Worm (Caenorhabditis elegans) whole organism, L3 larva: Measurements from ENCODE around the gene lgc-39.

Experiments
- R02D3.7 ChIP-seq: fragments of 150-350 bp; optimal IDR thresholded peaks from 2 replicates; lab custom pipeline; 2014; ENCODE audit warnings: missing biosample characterization, missing genetic modification characterization
- ZK546.5 ChIP-seq: sonication (generic microtip); optimal IDR thresholded peaks from 2 replicates; lab custom pipeline; 2017; ENCODE audit warnings: missing biosample characterization, missing genetic modification characterization
- ama-1 ChIP-seq: fragments of 150-350 bp; optimal IDR thresholded peaks from 2 replicates; lab custom pipeline; 2018
- ceh-28 ChIP-seq: fragments of 150-350 bp; optimal IDR thresholded peaks from 2 replicates; lab custom pipeline; 2014; ENCODE audit warnings: missing biosample characterization, missing genetic modification reagents, missing genetic modification characterization
- ceh-82 ChIP-seq: fragments of 150-350 bp; optimal IDR thresholded peaks from 2 replicates; lab custom pipeline; 2014; ENCODE audit warnings: missing biosample characterization, missing genetic modification characterization
- egl-27 ChIP-seq: sonication (generic microtip); optimal IDR thresholded peaks from 4 replicates; lab custom pipeline; 2017; ENCODE audit warnings: missing biosample characterization, missing genetic modification reagents, missing genetic modification characterization
- egl-5 ChIP-seq: fragments of 150-350 bp; optimal IDR thresholded peaks from 2 replicates; lab custom pipeline; 2017; ENCODE audit warnings: missing biosample characterization, missing genetic modification reagents, missing genetic modification characterization, inconsistent platforms
- elt-1 ChIP-seq: fragments of 150-350 bp; optimal IDR thresholded peaks from 2 replicates; lab custom pipeline; 2014; ENCODE audit warnings: missing biosample characterization, missing genetic modification characterization
- elt-2 ChIP-seq: sonication (generic microtip); optimal IDR thresholded peaks from 2 replicates; lab custom pipeline; 2016; ENCODE audit warnings: missing genetic modification reagents, mild to moderate bottlenecking, missing genetic modification characterization, missing compliant biosample characterization
- elt-3 ChIP-seq, 3 experiments: fragments of 150-350 bp in 1 of 3; sonication (generic microtip) in 2 of 3; optimal IDR thresholded peaks; 2 replicates in 2 of 3; 4 replicates in 1 of 3; lab custom pipeline; 2014 to 2017; ENCODE audit warnings: missing biosample characterization in 3 of 3, missing genetic modification characterization in 3 of 3
- eor-1 ChIP-seq, 2 experiments: fragments of 150-350 bp; optimal IDR thresholded peaks; 2 replicates each; lab custom pipeline; 2014 to 2018; ENCODE audit warnings: missing biosample characterization in 2 of 2, missing genetic modification characterization in 2 of 2
- fkh-2 ChIP-seq: fragments of 150-350 bp; optimal IDR thresholded peaks from 2 replicates; lab custom pipeline; 2014; ENCODE audit warnings: missing biosample characterization, missing genetic modification reagents, missing genetic modification characterization
- fos-1 ChIP-seq: fragments of 150-350 bp; optimal IDR thresholded peaks from 2 replicates; lab custom pipeline; 2014; ENCODE audit warnings: missing biosample characterization, missing genetic modification characterization
- jun-1 ChIP-seq: fragments of 150-350 bp; optimal IDR thresholded peaks from 2 replicates; lab custom pipeline; 2014; ENCODE audit warnings: missing biosample characterization, missing genetic modification reagents, missing genetic modification characterization
- lin-39 ChIP-seq: fragments of 150-350 bp; optimal IDR thresholded peaks from 2 replicates; lab custom pipeline; 2018; ENCODE audit warnings: missing biosample characterization, missing genetic modification reagents, missing genetic modification characterization
- lsy-12 ChIP-seq: sonication (generic microtip); optimal IDR thresholded peaks from 2 replicates; lab custom pipeline; 2016; ENCODE audit warnings: mild to moderate bottlenecking, missing genetic modification characterization, missing compliant biosample characterization
- nfya-1 ChIP-seq: sonication (generic microtip); optimal IDR thresholded peaks from 2 replicates; lab custom pipeline; 2017; ENCODE audit warnings: missing genetic modification characterization, mild to moderate bottlenecking, missing compliant biosample characterization, antibody characterized with exemption, moderate library complexity; ENCODE audit not compliant: insufficient read depth
- nhr-11 ChIP-seq: fragments of 150-350 bp; optimal IDR thresholded peaks from 2 replicates; lab custom pipeline; 2014; ENCODE audit warnings: missing biosample characterization, missing genetic modification characterization
- nhr-12 ChIP-seq: fragments of 150-350 bp; optimal IDR thresholded peaks from 2 replicates; lab custom pipeline; 2014; ENCODE audit warnings: missing biosample characterization, missing genetic modification characterization
- nhr-23 ChIP-seq: fragments of 150-350 bp; optimal IDR thresholded peaks from 2 replicates; lab custom pipeline; 2014; ENCODE audit warnings: missing biosample characterization, missing genetic modification reagents, missing genetic modification characterization
- nhr-25 ChIP-seq: sonication (generic microtip); optimal IDR thresholded peaks from 2 replicates; lab custom pipeline; 2017; ENCODE audit warnings: missing biosample characterization, missing genetic modification characterization
- nhr-28 ChIP-seq: fragments of 150-350 bp; optimal IDR thresholded peaks from 2 replicates; lab custom pipeline; 2014; ENCODE audit warnings: missing biosample characterization, missing genetic modification characterization
- nhr-43 ChIP-seq: sonication (generic microtip); optimal IDR thresholded peaks from 2 replicates; lab custom pipeline; 2016; ENCODE audit warnings: mild to moderate bottlenecking, missing genetic modification characterization, missing compliant biosample characterization; ENCODE audit not compliant: poor library complexity, severe bottlenecking
- nhr-76 ChIP-seq: fragments of 150-350 bp; sonication (generic microtip); optimal IDR thresholded peaks from 5 replicates; lab custom pipeline; 2014; ENCODE audit warnings: missing biosample characterization, missing genetic modification characterization
- nhr-77 ChIP-seq: fragments of 150-350 bp; optimal IDR thresholded peaks from 2 replicates; lab custom pipeline; 2014; ENCODE audit warnings: missing biosample characterization, missing genetic modification characterization
- pha-4 ChIP-seq: fragments of 150-350 bp; optimal IDR thresholded peaks from 2 replicates; lab custom pipeline; 2014; ENCODE audit warnings: missing biosample characterization, missing genetic modification reagents, missing genetic modification characterization
- pqm-1 ChIP-seq: fragments of 150-350 bp; optimal IDR thresholded peaks from 2 replicates; lab custom pipeline; 2017; ENCODE audit warnings: missing biosample characterization, missing genetic modification characterization, inconsistent platforms
- sea-2 ChIP-seq: fragments of 150-350 bp; sonication (generic microtip); optimal IDR thresholded peaks from 4 replicates; lab custom pipeline; 2014; ENCODE audit warnings: missing biosample characterization, missing genetic modification reagents, missing genetic modification characterization
- snpc-4 ChIP-seq: fragments of 150-350 bp; optimal IDR thresholded peaks from 2 replicates; lab custom pipeline; 2014; ENCODE audit warnings: missing biosample characterization, missing genetic modification characterization
- tbx-2 ChIP-seq: sonication (generic microtip); optimal IDR thresholded peaks from 2 replicates; lab custom pipeline; 2016; ENCODE audit warnings: mild to moderate bottlenecking, missing genetic modification characterization, missing compliant biosample characterization
- unc-62 ChIP-seq: fragments of 150-350 bp; sonication (generic microtip); optimal IDR thresholded peaks from 4 replicates; lab custom pipeline; 2014; ENCODE audit warnings: missing biosample characterization, missing genetic modification reagents, missing genetic modification characterization
- zag-1 ChIP-seq: fragments of 150-350 bp; optimal IDR thresholded peaks from 2 replicates; lab custom pipeline; 2014; ENCODE audit warnings: missing biosample characterization, missing genetic modification characterization

The lgc-39 gene

ce11 chrV:7140368-7140767 is 34.9 kb upstream of the lgc-39 start:
- TF ChIP-seq egl-27 (no peak), pqm-1 (tag; lab: Kevin White, UChicago) (peak; percentile 7)

- TF ChIP-seq nhr-43 (tag; lab: Kevin White, UChicago) (no peak), nhr-28 (no peak), nhr-12 (no peak), fos-1 (tag; lab: Kevin White, UChicago) (no peak), unc-62 (GFP tag; lab: Kevin White, UChicago) (no peak), ZK546.5 (tag; lab: Kevin White, UChicago) (no peak), ama-1 (no peak), jun-1 (tag; lab: Kevin White, UChicago) (no peak), elt-1 (no peak), elt-3 (tag; optimal IDR thresholded peaks at IDR 0.05; lab: Kevin White, UChicago) (no peak), sea-2 (GFP tag; lab: Kevin White, UChicago) (no peak), nfya-1 (tag; lab: Kevin White, UChicago) (no peak), snpc-4 (tag; lab: Kevin White, UChicago) (no peak), nhr-11 (no peak), fkh-2 (tag; lab: Kevin White, UChicago) (no peak), lin-39 (tag; lab: Kevin White, UChicago) (no peak), elt-2 (tag; lab: Kevin White, UChicago) (no peak), nhr-25 (no peak), ceh-82 (tag; lab: Kevin White, UChicago) (no peak)
These were observed 33.4 kb upstream of the lgc-39 start, which contains the start of gene ugt-40 for ce11 chrV:7141864-7142263. ugt-40 (minus strand) TSS chrV:7141964.

ce11 chrV:7142661-7143060 is 32.6 kb upstream of the lgc-39 start:
- TF ChIP-seq pqm-1 (tag; lab: Kevin White, UChicago): peak; percentile 46
- no peak for TF ChIP-seq sea-2 (GFP tag; lab: Kevin White, UChicago)
- TF ChIP-seq elt-2 (tag; lab: Kevin White, UChicago): peak; percentile 33
- TF ChIP-seq nhr-43 (tag; lab: Kevin White, UChicago): no peak
- TF ChIP-seq snpc-4 (tag; lab: Kevin White, UChicago): peak; percentile 68

ce11 chrV:7145250-7145850 is 30.0 kb upstream of the lgc-39 start, which contains the start of gene ugt-37:
ugt-37 (minus strand) TSS chrV:7145318.
- TF ChIP-seq ceh-28 (tag; lab: Kevin White, UChicago) (no peak), lsy-12 (tag; lab: Kevin White, UChicago) (no peak), elt-2 (tag; lab: Kevin White, UChicago) (peak; percentile 33), eor-1 (tag; optimal IDR thresholded peaks at IDR 0.05; lab: Kevin White, UChicago) (no peak), pha-4 (no peak)

ce11 chrV:7147370-7147769 is 27.9 kb upstream of the lgc-39 start, which contains the start of gene ugt-38:
ugt-38 (minus strand) TSS chrV:7147470.
- TF ChIP-seq sea-2 (GFP tag; lab: Kevin White, UChicago) (no peak), zag-1 (no peak), nhr-76 (tag; lab: Kevin White, UChicago) (no peak), nhr-77 (tag; lab: Kevin White, UChicago) (no peak), R02D3.7 (tag; lab: Kevin White, UChicago) (no peak), fkh-2 (tag; lab: Kevin White, UChicago) (no peak)
- TF ChIP-seq, all 47 proteins: peak for 0

ce11 chrV:7150570-7150969 is 24.7 kb upstream of the lgc-39 start, which contains the start of gene F10D2.8:
F10D2.8 (minus strand) TSS chrV:7150714.
- TF ChIP-seq pqm-1 (tag; lab: Kevin White, UChicago) (peak; percentile 95), tbx-2 (tag; lab: Kevin White, UChicago) (no peak), nhr-77 (tag; lab: Kevin White, UChicago) (no peak), elt-2 (tag; lab: Kevin White, UChicago) (peak; percentile 89), pha-4 (peak; percentile 35), jun-1 (tag; lab: Kevin White, UChicago) (peak; percentile 21), egl-5 (no peak), snpc-4 (tag; lab: Kevin White, UChicago) (no peak), nhr-23 (tag; lab: Kevin White, UChicago) (no peak)
